Fruit fly (Drosophila melanogaster): ENCODE measurements around the gene Mat89Ba.
A peak's percentile ranks its signal among the peaks of the same experiment; 100 is the strongest.

Mat89Ba gene

DNA sequence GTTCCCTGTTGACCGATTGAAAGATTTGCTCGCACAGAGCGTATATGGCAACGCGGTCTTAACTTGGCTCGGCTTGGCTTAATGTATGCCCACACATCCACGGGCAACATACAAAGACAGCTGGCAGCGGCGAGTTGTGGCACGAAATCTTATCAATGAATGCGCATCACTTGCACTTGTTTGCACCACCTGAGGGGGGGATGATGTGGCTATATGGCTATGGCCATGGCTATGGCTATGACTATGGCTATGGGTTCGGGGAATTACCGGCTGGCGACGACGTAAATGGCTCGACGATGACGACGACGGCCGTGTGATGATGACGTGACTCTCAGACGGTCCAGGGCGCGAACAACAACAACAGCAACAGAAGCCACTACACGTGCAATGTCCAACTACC lies 25.2 kb downstream of the Mat89Ba start:
- no peak for TF ChIP-seq Rel (GFP tag; optimal IDR thresholded peaks at IDR 0.05)
- peak; percentile 90 for TF ChIP-seq Rel (tag; optimal IDR thresholded peaks at IDR 0.05)
- TF ChIP-seq tai (GFP tag; optimal IDR thresholded peaks at IDR 0.05), result no peak

DNA sequence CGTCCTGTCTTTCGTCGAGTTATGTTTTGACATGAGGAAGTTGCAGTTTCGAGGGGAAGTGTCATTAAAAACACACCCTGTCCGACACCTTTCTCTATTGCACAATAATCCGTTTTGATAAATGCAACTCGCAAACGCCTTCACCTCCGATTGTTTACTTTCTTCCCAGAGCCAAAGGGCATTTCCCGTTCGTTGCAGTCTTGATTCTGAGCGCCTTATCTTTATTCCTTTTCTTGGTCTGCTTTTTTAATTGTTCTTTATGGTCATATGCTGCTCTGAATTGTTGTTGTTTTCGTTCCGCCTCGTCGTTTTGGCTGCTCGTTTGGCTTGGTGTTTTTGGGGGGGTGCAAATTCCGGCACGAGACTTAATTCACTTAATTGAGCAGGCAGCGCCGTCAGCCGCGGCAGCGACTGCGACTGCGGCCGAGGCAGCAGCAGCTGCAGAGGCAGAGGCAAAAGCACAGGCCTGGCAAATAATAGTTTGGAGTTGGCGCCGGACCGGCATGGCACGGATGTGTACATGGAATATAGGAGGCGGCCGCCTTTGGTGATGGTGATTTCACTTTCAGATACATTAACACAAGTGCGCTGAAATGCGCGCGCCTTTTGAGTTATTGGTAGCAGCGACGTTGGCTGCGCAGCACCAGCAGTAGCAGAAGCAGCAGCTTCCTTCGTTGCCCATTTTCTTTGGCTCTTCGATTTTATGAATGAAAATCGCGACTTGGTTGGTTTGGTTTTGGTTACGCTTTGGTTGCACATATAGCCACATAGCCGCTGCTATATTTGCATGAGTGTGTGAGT lies 26.7 kb downstream of the Mat89Ba start:
- no peak for TF ChIP-seq Myc (optimal IDR thresholded peaks at IDR 0.05)
- TF ChIP-seq fru (GFP tag; optimal IDR thresholded peaks at IDR 0.05), result peak; percentile 19
- no peak for TF ChIP-seq Rel (GFP tag; optimal IDR thresholded peaks at IDR 0.05)
- TF ChIP-seq Rel (tag; optimal IDR thresholded peaks at IDR 0.05), result peak; percentile 50
- TF ChIP-seq psq (GFP tag; optimal IDR thresholded peaks at IDR 0.05), result peak; percentile 34

DNA sequence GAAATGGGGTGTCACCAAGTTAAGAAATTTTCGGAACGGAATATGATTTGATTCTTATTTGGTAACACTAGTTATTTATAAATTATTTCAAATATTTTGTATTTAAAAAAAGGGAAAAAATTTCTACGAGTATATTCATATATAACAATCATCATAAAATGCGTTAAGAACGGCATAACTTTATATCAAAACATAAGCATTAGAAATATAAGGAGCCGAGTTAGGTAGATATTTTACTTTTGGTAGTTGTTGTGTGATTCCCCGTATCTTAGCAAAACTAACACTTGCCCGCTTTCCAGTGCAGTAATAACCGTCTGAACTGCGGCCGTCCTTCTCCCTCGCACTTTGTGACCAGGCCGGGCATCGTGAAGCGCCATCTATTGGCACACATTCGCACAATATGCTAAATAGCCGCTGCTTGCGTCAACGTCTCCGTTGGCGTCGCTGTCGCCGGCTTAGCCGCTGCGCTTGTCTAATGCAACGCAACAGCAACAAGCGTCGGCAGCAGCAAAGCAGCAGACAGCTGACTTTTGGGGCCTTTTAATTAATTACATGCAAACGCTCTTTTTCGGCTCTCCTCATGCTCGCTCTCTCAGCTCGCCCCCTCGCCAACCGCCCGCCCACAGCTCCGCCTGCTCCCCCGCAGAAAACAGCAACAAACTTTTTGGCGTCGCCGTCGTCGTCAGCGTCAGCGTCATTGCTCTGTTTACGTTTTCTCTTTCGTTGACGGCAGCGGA lies 27.8 kb downstream of the Mat89Ba start:
- TF ChIP-seq Dif (GFP tag; optimal IDR thresholded peaks at IDR 0.05; ENCODE audit: partially characterized antibody) (peak; percentile 33), foxo (GFP tag; optimal IDR thresholded peaks at IDR 0.05) (peak in 1 of 2 experiments; percentile 28), jim (GFP tag; optimal IDR thresholded peaks at IDR 0.05) (no peak), ey (GFP tag; optimal IDR thresholded peaks at IDR 0.05) (no peak), Sp1 (GFP tag; optimal IDR thresholded peaks at IDR 0.05) (peak; percentile 6), Rel (GFP tag; optimal IDR thresholded peaks at IDR 0.05) (no peak), Rel (tag; optimal IDR thresholded peaks at IDR 0.05) (peak; percentile 55)

DNA sequence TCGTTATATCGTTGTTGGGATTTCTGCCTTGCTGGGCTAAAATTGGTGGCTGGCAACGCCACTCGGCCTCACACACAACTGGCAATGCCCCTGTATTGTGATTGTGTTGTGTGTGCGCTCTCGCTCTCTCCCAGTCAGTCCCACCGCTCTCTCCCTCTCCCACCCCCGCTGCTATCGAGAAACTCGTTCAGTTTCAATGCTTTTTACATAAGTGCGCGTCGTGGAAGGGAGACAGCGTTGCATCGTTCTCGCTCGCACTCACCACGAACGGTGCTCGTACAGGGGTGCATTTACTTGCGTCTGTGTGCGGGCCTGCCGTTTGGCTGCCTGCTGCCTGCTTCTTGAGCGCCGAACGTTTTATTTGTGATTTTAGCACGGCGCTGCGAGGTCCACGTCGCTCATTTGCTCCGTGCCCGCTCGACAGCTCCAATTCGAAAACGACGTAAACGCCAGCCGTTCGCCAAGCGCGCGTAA lies 29.7 kb downstream of the Mat89Ba start:
- TF ChIP-seq Mio (GFP tag; optimal IDR thresholded peaks at IDR 0.05) (no peak), fru (GFP tag; optimal IDR thresholded peaks at IDR 0.05) (peak; percentile 73), sv (GFP tag; optimal IDR thresholded peaks at IDR 0.05) (no peak), CrebA (GFP tag; optimal IDR thresholded peaks at IDR 0.05; ENCODE audit: borderline replicate concordance) (peak; percentile 83), rgr (GFP tag; optimal IDR thresholded peaks at IDR 0.05) (peak; percentile 57), Myc (optimal IDR thresholded peaks at IDR 0.05) (no peak), OdsH (GFP tag; optimal IDR thresholded peaks at IDR 0.05) (peak; percentile 55), woc (GFP tag; optimal IDR thresholded peaks at IDR 0.05) (peak; percentile 64), ey (GFP tag; optimal IDR thresholded peaks at IDR 0.05) (no peak), CG9705 (GFP tag; optimal IDR thresholded peaks at IDR 0.05) (no peak), Dif (GFP tag; optimal IDR thresholded peaks at IDR 0.05; ENCODE audit: partially characterized antibody) (peak; percentile 90), pan (optimal IDR thresholded peaks at IDR 0.05) (no peak), dl (GFP tag; optimal IDR thresholded peaks at IDR 0.05; ENCODE audit: insufficient read depth in 1 of 2, partially characterized antibody in 2 of 2) (peak; percentile 80 to 89), Vsx2 (GFP tag; optimal IDR thresholded peaks at IDR 0.05; ENCODE audit: partially characterized antibody) (no peak), sage (GFP tag; optimal IDR thresholded peaks at IDR 0.05) (no peak), dmrt93B (GFP tag; optimal IDR thresholded peaks at IDR 0.05) (no peak), Rel (GFP tag; optimal IDR thresholded peaks at IDR 0.05) (no peak), Rel (tag; optimal IDR thresholded peaks at IDR 0.05) (peak; percentile 94), lola (GFP tag; optimal IDR thresholded peaks at IDR 0.05) (no peak), HLH106 (tag; optimal IDR thresholded peaks at IDR 0.05) (peak; percentile 33), N (GFP tag; optimal IDR thresholded peaks at IDR 0.05) (peak; percentile 42), tai (GFP tag; optimal IDR thresholded peaks at IDR 0.05) (peak; percentile 55), usp (GFP tag; optimal IDR thresholded peaks at IDR 0.05) (no peak), psq (GFP tag; optimal IDR thresholded peaks at IDR 0.05) (peak; percentile 95), foxo (GFP tag; optimal IDR thresholded peaks at IDR 0.05) (peak; percentile 47 to 70), CG32264 (GFP tag; optimal IDR thresholded peaks at IDR 0.05) (peak; percentile 27), Sp1 (GFP tag; optimal IDR thresholded peaks at IDR 0.05) (peak; percentile 63), jim (GFP tag; optimal IDR thresholded peaks at IDR 0.05) (peak; percentile 84), brk (GFP tag; optimal IDR thresholded peaks at IDR 0.05) (no peak), dsf (GFP tag; optimal IDR thresholded peaks at IDR 0.05; ENCODE audit: borderline replicate concordance) (no peak), Dfd (GFP tag; optimal IDR thresholded peaks at IDR 0.05) (no peak), Jra (GFP tag; optimal IDR thresholded peaks at IDR 0.05) (peak; percentile 89), Hnf4 (GFP tag; optimal IDR thresholded peaks at IDR 0.05) (peak; percentile 75), Hr78 (GFP tag; optimal IDR thresholded peaks at IDR 0.05) (no peak), Abd-B (GFP tag; optimal IDR thresholded peaks at IDR 0.05) (no peak), Hr83 (GFP tag; optimal IDR thresholded peaks at IDR 0.05; ENCODE audit: poor library complexity, severe bottlenecking) (peak; percentile 97), br (GFP tag; optimal IDR thresholded peaks at IDR 0.05) (peak; percentile 79), GATAd (GFP tag; optimal IDR thresholded peaks at IDR 0.05) (no peak), h (GFP tag; optimal IDR thresholded peaks at IDR 0.05) (peak; percentile 94)
